Worm (Caenorhabditis elegans) whole organism, L3 larva: ENCODE measurements around the gene slc-25A26.

Source experiments
- R02D3.7 ChIP-seq: fragments of 150-350 bp; optimal IDR thresholded peaks from 2 replicates; lab custom pipeline; 2014; ENCODE audit warnings: missing biosample characterization, missing genetic modification characterization
- ceh-82 ChIP-seq: fragments of 150-350 bp; optimal IDR thresholded peaks from 2 replicates; lab custom pipeline; 2014; ENCODE audit warnings: missing biosample characterization, missing genetic modification characterization
- elt-1 ChIP-seq: fragments of 150-350 bp; optimal IDR thresholded peaks from 2 replicates; lab custom pipeline; 2014; ENCODE audit warnings: missing biosample characterization, missing genetic modification characterization
- nhr-28 ChIP-seq: fragments of 150-350 bp; optimal IDR thresholded peaks from 2 replicates; lab custom pipeline; 2014; ENCODE audit warnings: missing biosample characterization, missing genetic modification characterization
- unc-62 ChIP-seq: fragments of 150-350 bp; sonication (generic microtip); optimal IDR thresholded peaks from 4 replicates; lab custom pipeline; 2014; ENCODE audit warnings: missing biosample characterization, missing genetic modification reagents, missing genetic modification characterization

- TF ChIP-seq ceh-82 (tag; lab: Kevin White, UChicago) (no peak), unc-62 (GFP tag; lab: Kevin White, UChicago) (no peak), R02D3.7 (no peak), elt-1 (tag; lab: Kevin White, UChicago) (no peak), nhr-28 (tag; lab: Kevin White, UChicago) (no peak)
Measured at ce11 chrIV:8921166-8921565, 9.1 kb upstream of the slc-25A26 start.
